Fruit fly (Drosophila melanogaster) whole organism, embryonic: ENCODE measurements around the gene mad2.
A peak's percentile ranks its signal among the peaks of the same experiment; 100 is the strongest.

Experiments
- Abd-B ChIP-seq: fragments of 200-800 bp; sonication (Bioruptor generic); optimal IDR thresholded peaks from 2 replicates; lab custom pipeline; 2018; ENCODE audit warnings: missing biosample characterization, mild to moderate bottlenecking, missing genetic modification characterization, moderate library complexity
- B-H2 ChIP-seq: fragments of 200-800 bp; sonication (Bioruptor generic); optimal IDR thresholded peaks from 2 replicates; lab custom pipeline; 2018; ENCODE audit warnings: missing biosample characterization, mild to moderate bottlenecking, missing genetic modification characterization
- CG15073 ChIP-seq: fragments of 200-800 bp; sonication (Bioruptor generic); optimal IDR thresholded peaks from 2 replicates; lab custom pipeline; 2016; ENCODE audit warnings: missing biosample characterization, missing genetic modification characterization
- CG15269 ChIP-seq: fragments of 200-800 bp; sonication (Bioruptor generic); optimal IDR thresholded peaks from 2 replicates; lab custom pipeline; 2018; ENCODE audit warnings: missing biosample characterization, mild to moderate bottlenecking, missing genetic modification characterization, moderate library complexity
- CG1529 ChIP-seq: fragments of 200-800 bp; sonication (Bioruptor generic); optimal IDR thresholded peaks from 3 replicates; lab custom pipeline; 2018; ENCODE audit warnings: missing biosample characterization, missing genetic modification characterization
- CG15696 ChIP-seq: fragments of 200-800 bp; sonication (Bioruptor generic); optimal IDR thresholded peaks from 2 replicates; lab custom pipeline; 2019; ENCODE audit warnings: missing biosample characterization, mild to moderate bottlenecking, missing genetic modification characterization, moderate library complexity
- CG16779 ChIP-seq: fragments of 200-800 bp; sonication (Bioruptor generic); IDR thresholded peaks from 2 replicates; pipeline ENCODE4 v1.3.6; 2022; ENCODE audit warnings: missing biosample characterization, missing genetic modification characterization
- CG17912 ChIP-seq: fragments of 200-800 bp; sonication (Bioruptor generic); optimal IDR thresholded peaks from 2 replicates; lab custom pipeline; 2018; ENCODE audit warnings: missing biosample characterization, mild to moderate bottlenecking, missing genetic modification characterization
- CG18599 ChIP-seq: fragments of 200-800 bp; sonication (Bioruptor generic); optimal IDR thresholded peaks from 3 replicates; lab custom pipeline; 2017; ENCODE audit warnings: missing biosample characterization, missing genetic modification characterization, mild to moderate bottlenecking, moderate library complexity, missing genetic modification reagents
- CG18619 ChIP-seq: fragments of 200-800 bp; sonication (Bioruptor generic); optimal IDR thresholded peaks from 3 replicates; lab custom pipeline; 2017; ENCODE audit warnings: missing biosample characterization, mild to moderate bottlenecking, missing genetic modification characterization
- CG2116 ChIP-seq: fragments of 200-800 bp; sonication (Bioruptor generic); optimal IDR thresholded peaks from 3 replicates; lab custom pipeline; 2018; ENCODE audit warnings: missing biosample characterization, mild to moderate bottlenecking, missing genetic modification characterization
- CG33213 ChIP-seq: fragments of 200-800 bp; sonication (Bioruptor generic); optimal IDR thresholded peaks from 3 replicates; lab custom pipeline; 2016; ENCODE audit warnings: missing biosample characterization, missing genetic modification characterization
- CG3838 ChIP-seq: fragments of 200-800 bp; sonication (Bioruptor generic); optimal IDR thresholded peaks from 3 replicates; lab custom pipeline; 2016; ENCODE audit warnings: missing biosample characterization, missing genetic modification characterization
- CG42726 ChIP-seq: fragments of 200-800 bp; sonication (Bioruptor generic); IDR thresholded peaks from 2 replicates; pipeline ENCODE4 v1.3.6; 2022; ENCODE audit warnings: missing biosample characterization, missing genetic modification characterization; ENCODE audit not compliant: partially characterized antibody
- CG4707 ChIP-seq: fragments of 200-800 bp; sonication (Bioruptor generic); optimal IDR thresholded peaks from 2 replicates; lab custom pipeline; 2018; ENCODE audit warnings: missing biosample characterization, mild to moderate bottlenecking, missing genetic modification characterization, moderate library complexity
- CG6791 ChIP-seq: fragments of 200-800 bp; sonication (Bioruptor generic); IDR thresholded peaks from 3 replicates; pipeline ENCODE4 v1.3.6; 2022; ENCODE audit warnings: missing biosample characterization, missing genetic modification characterization; ENCODE audit not compliant: partially characterized antibody
- CG6813 ChIP-seq: fragments of 200-800 bp; sonication (Bioruptor generic); optimal IDR thresholded peaks from 2 replicates; lab custom pipeline; 2017; ENCODE audit warnings: missing biosample characterization, missing genetic modification characterization, mild to moderate bottlenecking, moderate library complexity, missing genetic modification reagents
- CG8478 ChIP-seq: fragments of >200 bp; optimal IDR thresholded peaks from 2 replicates; lab custom pipeline; 2018
- CG9727 ChIP-seq: fragments of 200-800 bp; sonication (Bioruptor generic); optimal IDR thresholded peaks from 3 replicates; lab custom pipeline; 2017; ENCODE audit warnings: missing biosample characterization, mild to moderate bottlenecking, missing genetic modification characterization
- D19B ChIP-seq: fragments of 200-800 bp; sonication (Bioruptor generic); optimal IDR thresholded peaks from 2 replicates; lab custom pipeline; 2017; ENCODE audit warnings: missing biosample characterization, mild to moderate bottlenecking, missing genetic modification characterization
- E2f1 ChIP-seq: fragments of 200-800 bp; sonication (Bioruptor generic); IDR thresholded peaks from 2 replicates; pipeline ENCODE4 v1.3.6; 2022; ENCODE audit warnings: missing biosample characterization, missing genetic modification characterization
- Ets65A ChIP-seq: fragments of 200-800 bp; sonication (Bioruptor generic); peaks from one replicate; lab custom pipeline; 2016; ENCODE audit warnings: missing biosample characterization, missing genetic modification characterization
- Fer3 ChIP-seq: fragments of 200-800 bp; sonication (Bioruptor generic); optimal IDR thresholded peaks from 2 replicates; lab custom pipeline; 2018; ENCODE audit warnings: missing biosample characterization, mild to moderate bottlenecking, missing genetic modification characterization, moderate library complexity
- Gsc ChIP-seq: fragments of 200-800 bp; sonication (Bioruptor generic); IDR thresholded peaks from 2 replicates; pipeline ENCODE4 v1.3.6; 2022; ENCODE audit warnings: missing biosample characterization, missing genetic modification characterization
- H2.0 ChIP-seq: fragments of 200-800 bp; sonication (Bioruptor generic); IDR thresholded peaks from 2 replicates; pipeline ENCODE4 v1.3.6; 2022; ENCODE audit warnings: missing biosample characterization, missing genetic modification characterization
- HLH54F ChIP-seq: fragments of 200-800 bp; sonication (Bioruptor generic); optimal IDR thresholded peaks from 3 replicates; lab custom pipeline; 2016; ENCODE audit warnings: missing biosample characterization, missing genetic modification characterization
- Hr39 ChIP-seq: fragments of >200 bp; optimal IDR thresholded peaks from 2 replicates; lab custom pipeline; 2017
- Hr51 ChIP-seq, 2 experiments: fragments of 200-800 bp; sonication (Bioruptor generic); optimal IDR thresholded peaks; 2 replicates in 1 of 2; 3 replicates in 1 of 2; lab custom pipeline; 2016 to 2018; ENCODE audit warnings: missing biosample characterization in 2 of 2, missing genetic modification characterization in 2 of 2, mild to moderate bottlenecking in 1 of 2, moderate library complexity in 1 of 2
- NC2β ChIP-seq: fragments of 200-800 bp; sonication (Bioruptor generic); optimal IDR thresholded peaks from 2 replicates; lab custom pipeline; 2016; ENCODE audit warnings: missing biosample characterization, missing genetic modification characterization
- PHDP ChIP-seq: fragments of 200-800 bp; sonication (Bioruptor generic); optimal IDR thresholded peaks from 3 replicates; lab custom pipeline; 2018; ENCODE audit warnings: missing biosample characterization, mild to moderate bottlenecking, missing genetic modification characterization, moderate library complexity
- Sin3A ChIP-seq: fragments of >200 bp; optimal IDR thresholded peaks from 2 replicates; lab custom pipeline; 2018
- Sox100B ChIP-seq: fragments of 200-800 bp; sonication (Bioruptor generic); optimal IDR thresholded peaks from 3 replicates; lab custom pipeline; 2018; ENCODE audit warnings: missing biosample characterization, mild to moderate bottlenecking, missing genetic modification characterization
- ash1 ChIP-seq: fragments of 200-800 bp; sonication (Bioruptor generic); optimal IDR thresholded peaks from 2 replicates; lab custom pipeline; 2018; ENCODE audit warnings: missing biosample characterization, mild to moderate bottlenecking, missing genetic modification characterization
- chm ChIP-seq: fragments of 200-800 bp; sonication (Bioruptor generic); IDR thresholded peaks from 2 replicates; pipeline ENCODE4 v1.3.6; 2022; ENCODE audit warnings: missing biosample characterization, missing genetic modification characterization
- dati ChIP-seq: fragments of 200-800 bp; sonication (Bioruptor generic); IDR thresholded peaks from 2 replicates; pipeline ENCODE4 v1.3.6; 2022; ENCODE audit warnings: missing biosample characterization, missing genetic modification characterization
- esg ChIP-seq: fragments of 200-800 bp; sonication (Bioruptor generic); conservative IDR thresholded peaks from 2 replicates; pipeline ENCODE4 v1.3.6; 2022; ENCODE audit warnings: missing biosample characterization, missing genetic modification characterization
- gsb ChIP-seq: fragments of 200-800 bp; sonication (Bioruptor generic); IDR thresholded peaks from 2 replicates; pipeline ENCODE4 v1.3.6; 2022; ENCODE audit warnings: missing biosample characterization, missing genetic modification characterization
- inv ChIP-seq: fragments of 200-800 bp; sonication (Bioruptor generic); IDR thresholded peaks from 2 replicates; pipeline ENCODE4 v1.3.6; 2022; ENCODE audit warnings: missing biosample characterization, missing genetic modification characterization; ENCODE audit not compliant: partially characterized antibody
- kni ChIP-seq: fragments of 200-800 bp; sonication (Bioruptor generic); optimal IDR thresholded peaks from 3 replicates; lab custom pipeline; 2017; ENCODE audit warnings: mild to moderate bottlenecking, missing biosample characterization, missing genetic modification reagents, missing genetic modification characterization
- knrl ChIP-seq: fragments of 200-800 bp; sonication (Bioruptor generic); IDR thresholded peaks from 3 replicates; pipeline ENCODE4 v1.3.6; 2022; ENCODE audit warnings: missing biosample characterization, missing genetic modification characterization; ENCODE audit not compliant: partially characterized antibody
- lab ChIP-seq: fragments of 200-800 bp; sonication (Bioruptor generic); optimal IDR thresholded peaks from 3 replicates; lab custom pipeline; 2017; ENCODE audit warnings: missing biosample characterization, missing genetic modification characterization, mild to moderate bottlenecking, moderate library complexity, missing genetic modification reagents
- mam ChIP-seq: fragments of 200-800 bp; sonication (Bioruptor generic); optimal IDR thresholded peaks from 3 replicates; lab custom pipeline; 2016; ENCODE audit warnings: missing biosample characterization, missing genetic modification characterization
- org-1 ChIP-seq: fragments of 200-800 bp; sonication (Bioruptor generic); optimal IDR thresholded peaks from 2 replicates; lab custom pipeline; 2017; ENCODE audit warnings: missing biosample characterization, missing genetic modification characterization
- pnt ChIP-seq: fragments of 200-800 bp; sonication (Bioruptor generic); optimal IDR thresholded peaks from 3 replicates; lab custom pipeline; 2016; ENCODE audit warnings: missing biosample characterization, missing genetic modification characterization
- rib ChIP-seq: fragments of 200-800 bp; sonication (Bioruptor generic); IDR thresholded peaks from 2 replicates; pipeline ENCODE4 v1.3.6; 2022; ENCODE audit warnings: missing biosample characterization, missing genetic modification characterization
- schlank ChIP-seq: fragments of 200-800 bp; sonication (Bioruptor generic); optimal IDR thresholded peaks from 2 replicates; lab custom pipeline; 2018; ENCODE audit warnings: missing biosample characterization, mild to moderate bottlenecking, missing genetic modification characterization
- sr ChIP-seq: fragments of 200-800 bp; sonication (Bioruptor generic); IDR thresholded peaks from 3 replicates; pipeline ENCODE4 v1.3.6; 2022; ENCODE audit warnings: missing biosample characterization, missing genetic modification characterization
- tio ChIP-seq: fragments of 200-800 bp; sonication (Bioruptor generic); optimal IDR thresholded peaks from 2 replicates; lab custom pipeline; 2017; ENCODE audit warnings: missing biosample characterization, missing genetic modification characterization, inconsistent platforms
- wdn ChIP-seq: fragments of 200-800 bp; sonication (Bioruptor generic); IDR thresholded peaks from 2 replicates; pipeline ENCODE4 v1.3.6; 2022; ENCODE audit warnings: missing biosample characterization, missing genetic modification characterization
- zf30C ChIP-seq: fragments of 200-800 bp; sonication (Bioruptor generic); optimal IDR thresholded peaks from 3 replicates; lab custom pipeline; 2018; ENCODE audit warnings: missing biosample characterization, mild to moderate bottlenecking, missing genetic modification characterization

mad2 gene

DNA sequence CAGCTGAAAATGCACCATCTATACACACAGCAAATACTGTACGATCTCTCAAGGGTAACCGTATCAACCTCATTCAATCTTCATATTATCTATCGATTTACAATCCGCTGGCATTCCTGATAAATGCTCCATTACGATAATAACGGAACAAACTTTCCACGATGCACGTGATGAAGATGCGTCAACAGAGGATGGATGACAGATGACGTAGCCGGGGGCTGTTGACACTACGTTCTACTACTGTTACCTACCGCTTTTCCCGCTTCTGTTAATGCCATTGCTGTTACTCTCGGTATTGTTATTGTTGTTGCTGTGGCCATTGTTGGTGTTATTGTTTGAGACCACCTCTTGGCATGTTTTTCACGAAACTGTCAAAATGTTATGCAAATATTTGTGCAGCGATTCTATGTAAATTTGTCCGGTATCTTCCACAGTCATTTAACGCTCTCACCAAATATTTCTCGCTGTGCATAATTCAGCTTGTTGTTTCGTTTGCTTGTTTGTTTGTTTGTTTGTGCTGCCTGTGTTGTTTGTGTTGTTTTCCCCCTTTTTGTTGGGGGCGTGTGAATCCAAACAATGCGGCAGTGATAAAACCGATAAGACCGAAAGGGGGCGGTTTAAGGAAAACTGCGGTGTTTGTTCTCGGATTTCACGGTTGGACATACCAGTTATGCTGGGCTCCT, 11.0 kb upstream of the mad2 start (continued):
- TF ChIP-seq CG16779: no peak
- peak; percentile 26; the same call in 1 of the 2 replicates for TF ChIP-seq dati
- peak; percentile 88 for TF ChIP-seq NC2β (GFP tag; lab: Kevin White, UChicago)
- TF ChIP-seq Ets65A: peak; percentile 63
- peak; percentile 60 to 80 for TF ChIP-seq Hr51 (GFP tag; optimal IDR thresholded peaks at IDR 0.05; lab: Kevin White, UChicago)
- TF ChIP-seq CG15696 (tag; lab: Kevin White, UChicago): peak; percentile 90
- TF ChIP-seq CG18599 (GFP tag; lab: Kevin White, UChicago): peak; percentile 82
- peak; percentile 86; the same call in 1 of the 2 replicates for TF ChIP-seq chm (GFP tag; lab: Robert Waterston, UW)
- TF ChIP-seq knrl (GFP tag; lab: Robert Waterston, UW): no peak
- peak; percentile 47; the same call in 1 of the 3 replicates for TF ChIP-seq sr
- no peak for TF ChIP-seq Gsc (GFP tag; lab: Robert Waterston, UW)
- TF ChIP-seq CG4707 (GFP tag; lab: Kevin White, UChicago): peak; percentile 85
- peak; percentile 28; the same call in 1 of the 2 replicates for TF ChIP-seq E2f1 (GFP tag; lab: Robert Waterston, UW)
- no peak for TF ChIP-seq CG42726 (GFP tag; lab: Robert Waterston, UW)
- peak; percentile 64 for TF ChIP-seq pnt
- TF ChIP-seq lab: peak; percentile 88
- TF ChIP-seq H2.0 (GFP tag; lab: Robert Waterston, UW): no peak; the same call in 1 of the 2 replicates
- TF ChIP-seq CG33213 (GFP tag; lab: Kevin White, UChicago): peak; percentile 91
- peak; percentile 94 for TF ChIP-seq CG6813 (GFP tag; lab: Kevin White, UChicago)
- TF ChIP-seq mam (GFP tag; lab: Kevin White, UChicago): peak; percentile 4
- TF ChIP-seq HLH54F: peak; percentile 57
- TF ChIP-seq Sox100B (GFP tag; lab: Kevin White, UChicago): peak; percentile 89
- TF ChIP-seq inv: no peak
- TF ChIP-seq CG2116: peak; percentile 73
- TF ChIP-seq schlank (tag; lab: Kevin White, UChicago): peak; percentile 34
- TF ChIP-seq esg (GFP tag; lab: Robert Waterston, UW): no peak
- 0 out of 2 replicates have a peak, but pooled peaks have one; percentile 37 for TF ChIP-seq rib (GFP tag; lab: Robert Waterston, UW)
- peak; percentile 88 for TF ChIP-seq CG3838 (GFP tag; lab: Kevin White, UChicago)
- no peak for TF ChIP-seq CG8478 (lab: Kevin White, UChicago)
- TF ChIP-seq ash1 (GFP tag; lab: Kevin White, UChicago): peak; percentile 49
- peak; percentile 76 for TF ChIP-seq Fer3 (tag; lab: Kevin White, UChicago)
- no peak for TF ChIP-seq Sin3A (lab: Kevin White, UChicago)
- peak; percentile 80 for TF ChIP-seq CG18619 (GFP tag; lab: Kevin White, UChicago)
- TF ChIP-seq PHDP (tag; lab: Kevin White, UChicago): peak; percentile 80
- no peak for TF ChIP-seq CG15073 (GFP tag; lab: Kevin White, UChicago)
- TF ChIP-seq CG9727 (GFP tag; lab: Kevin White, UChicago): peak; percentile 93
- peak; percentile 88 for TF ChIP-seq org-1
- TF ChIP-seq CG6791 (GFP tag; lab: Robert Waterston, UW): no peak
- TF ChIP-seq D19B: peak; percentile 36
- peak; percentile 71 for TF ChIP-seq zf30C
- peak; percentile 58 for TF ChIP-seq tio
- peak; percentile 82 for TF ChIP-seq CG1529 (GFP tag; lab: Kevin White, UChicago)
- peak; percentile 13 for TF ChIP-seq Abd-B (GFP tag; lab: Kevin White, UChicago)
- TF ChIP-seq B-H2: no peak
- TF ChIP-seq Hr39 (lab: Kevin White, UChicago): no peak
- TF ChIP-seq CG17912 (GFP tag; lab: Kevin White, UChicago): peak; percentile 80
- TF ChIP-seq wdn (GFP tag; lab: Robert Waterston, UW): no peak
- peak; percentile 59 for TF ChIP-seq CG15269 (tag; lab: Kevin White, UChicago)
- TF ChIP-seq kni: peak; percentile 89
- TF ChIP-seq gsb: no peak; the same call in 1 of the 2 replicates
